Worm (Caenorhabditis elegans): Measurements from ENCODE around the gene zmp-6.

- no peak for TF ChIP-seq pros-1 (tag; optimal IDR thresholded peaks at IDR 0.05)
- TF ChIP-seq elt-4 (tag; optimal IDR thresholded peaks at IDR 0.05) = no peak
- no peak for TF ChIP-seq C38D4.7 (GFP tag; optimal IDR thresholded peaks at IDR 0.05)
- TF ChIP-seq ztf-16 (tag; optimal IDR thresholded peaks at IDR 0.05) = no peak
- no peak for TF ChIP-seq ama-1 (optimal IDR thresholded peaks at IDR 0.05)
Measured at ce11 chrIII:7292569-7292968, 44.9 kb upstream of the zmp-6 start.
